Fruit fly (Drosophila melanogaster) whole organism, prepupa: ENCODE results near the gene RpS27A.

ENCODE experiments used
- Blimp-1 ChIP-seq: fragments of 200-800 bp; sonication (Bioruptor generic); optimal IDR thresholded peaks from 3 replicates; lab custom pipeline; 2017; ENCODE audit warnings: missing biosample characterization, missing genetic modification characterization, mild to moderate bottlenecking, moderate library complexity, missing genetic modification reagents
- CG10631 ChIP-seq: fragments of 200-800 bp; sonication (Bioruptor generic); optimal IDR thresholded peaks from 2 replicates; lab custom pipeline; 2016; ENCODE audit warnings: missing biosample characterization, missing genetic modification characterization
- CG10669 ChIP-seq: fragments of 200-800 bp; sonication (Bioruptor generic); optimal IDR thresholded peaks from 3 replicates; lab custom pipeline; 2018; ENCODE audit warnings: missing biosample characterization, mild to moderate bottlenecking, missing genetic modification characterization, moderate library complexity
- CG11762 ChIP-seq: fragments of 200-800 bp; sonication (Bioruptor generic); optimal IDR thresholded peaks from 3 replicates; lab custom pipeline; 2016; ENCODE audit warnings: missing biosample characterization, missing genetic modification characterization; ENCODE audit not compliant: insufficient read depth
- CG11902 ChIP-seq: fragments of 200-800 bp; sonication (Bioruptor generic); optimal IDR thresholded peaks from 3 replicates; lab custom pipeline; 2016; ENCODE audit warnings: missing biosample characterization, missing genetic modification characterization
- CG15336 ChIP-seq: fragments of 200-800 bp; sonication (Bioruptor generic); IDR thresholded peaks from 2 replicates; pipeline ENCODE4 v1.3.6; 2022; ENCODE audit warnings: missing biosample characterization, missing genetic modification characterization
- CG1621 ChIP-seq: fragments of 200-800 bp; sonication (Bioruptor generic); optimal IDR thresholded peaks from 3 replicates; lab custom pipeline; 2018; ENCODE audit warnings: missing biosample characterization, mild to moderate bottlenecking, missing genetic modification characterization
- CG16779 ChIP-seq: fragments of 200-800 bp; sonication (Bioruptor generic); optimal IDR thresholded peaks from 3 replicates; lab custom pipeline; 2017; ENCODE audit warnings: missing biosample characterization, mild to moderate bottlenecking, missing genetic modification characterization
- CG3032 ChIP-seq: fragments of 200-800 bp; optimal IDR thresholded peaks from 2 replicates; lab custom pipeline; 2019; ENCODE audit warnings: missing biosample characterization, mild to moderate bottlenecking, missing genetic modification characterization, moderate library complexity
- CG31627 ChIP-seq: fragments of 200-800 bp; sonication (Bioruptor generic); optimal IDR thresholded peaks from 3 replicates; lab custom pipeline; 2016; ENCODE audit warnings: missing biosample characterization, missing genetic modification characterization
- CG32006 ChIP-seq: fragments of 200-800 bp; sonication (Bioruptor generic); optimal IDR thresholded peaks from 3 replicates; lab custom pipeline; 2017; ENCODE audit warnings: missing biosample characterization, mild to moderate bottlenecking, missing genetic modification characterization
- CG34406 ChIP-seq: fragments of 200-800 bp; sonication (Bioruptor generic); optimal IDR thresholded peaks from 3 replicates; lab custom pipeline; 2016; ENCODE audit warnings: missing biosample characterization, missing genetic modification characterization
- CG3919 ChIP-seq: fragments of 200-800 bp; sonication (Bioruptor generic); optimal IDR thresholded peaks from 3 replicates; lab custom pipeline; 2016; ENCODE audit warnings: missing biosample characterization, missing genetic modification characterization
- CG4318 ChIP-seq: fragments of 200-800 bp; sonication (Bioruptor generic); optimal IDR thresholded peaks from 3 replicates; lab custom pipeline; 2017; ENCODE audit warnings: missing biosample characterization, mild to moderate bottlenecking, missing genetic modification characterization
- CG6163 ChIP-seq: fragments of 200-800 bp; sonication (Bioruptor generic); IDR thresholded peaks from 3 replicates; pipeline ENCODE4 v1.3.6; 2022; ENCODE audit warnings: missing biosample characterization, missing genetic modification characterization
- CG6276 ChIP-seq: fragments of 200-800 bp; sonication (Bioruptor generic); optimal IDR thresholded peaks from 2 replicates; lab custom pipeline; 2017; ENCODE audit warnings: missing biosample characterization, mild to moderate bottlenecking, missing genetic modification characterization
- CG6792 ChIP-seq: fragments of 200-800 bp; sonication (Bioruptor generic); optimal IDR thresholded peaks from 3 replicates; lab custom pipeline; 2016; ENCODE audit warnings: missing biosample characterization, missing genetic modification characterization
- CG6808 ChIP-seq: fragments of 200-800 bp; sonication (Bioruptor generic); optimal IDR thresholded peaks from 3 replicates; lab custom pipeline; 2017; ENCODE audit warnings: missing biosample characterization, missing genetic modification characterization, mild to moderate bottlenecking, moderate library complexity, missing genetic modification reagents
- CG6854 ChIP-seq: fragments of 200-800 bp; sonication (Bioruptor generic); optimal IDR thresholded peaks from 2 replicates; lab custom pipeline; 2017; ENCODE audit warnings: missing biosample characterization, mild to moderate bottlenecking, missing genetic modification characterization
- CG7368 ChIP-seq: fragments of 200-800 bp; sonication (Bioruptor generic); optimal IDR thresholded peaks from 3 replicates; lab custom pipeline; 2016; ENCODE audit warnings: missing biosample characterization, missing genetic modification characterization
- CG8632 ChIP-seq: fragments of 200-800 bp; sonication (Bioruptor generic); optimal IDR thresholded peaks from 3 replicates; lab custom pipeline; 2016; ENCODE audit warnings: missing biosample characterization, missing genetic modification characterization
- CG9139 ChIP-seq: fragments of 200-800 bp; sonication (Bioruptor generic); optimal IDR thresholded peaks from 3 replicates; lab custom pipeline; 2017; ENCODE audit warnings: missing biosample characterization, mild to moderate bottlenecking, missing genetic modification characterization
- Eip75B ChIP-seq: fragments of 200-800 bp; sonication (Bioruptor generic); optimal IDR thresholded peaks from 3 replicates; lab custom pipeline; 2016; ENCODE audit warnings: missing biosample characterization, missing genetic modification characterization
- Eip78C ChIP-seq: fragments of 200-800 bp; sonication (Bioruptor generic); peaks from one replicate; lab custom pipeline; 2016; ENCODE audit warnings: missing biosample characterization, missing genetic modification characterization
- Eip93F ChIP-seq: fragments of 200-800 bp; sonication (Bioruptor generic); optimal IDR thresholded peaks from 2 replicates; lab custom pipeline; 2016; ENCODE audit warnings: missing biosample characterization, mild to moderate bottlenecking, missing genetic modification characterization
- Ets21C ChIP-seq: fragments of 200-800 bp; sonication (Bioruptor generic); optimal IDR thresholded peaks from 3 replicates; lab custom pipeline; 2016; ENCODE audit warnings: missing biosample characterization, missing genetic modification characterization
- Ets96B ChIP-seq: fragments of 200-800 bp; optimal IDR thresholded peaks from 2 replicates; lab custom pipeline; 2019; ENCODE audit warnings: missing biosample characterization, mild to moderate bottlenecking, missing genetic modification characterization, moderate library complexity
- Gug ChIP-seq: fragments of 200-800 bp; sonication (Bioruptor generic); IDR thresholded peaks from 2 replicates; pipeline ENCODE4 v1.3.6; 2022; ENCODE audit warnings: missing biosample characterization, missing genetic modification characterization
- Hr38 ChIP-seq: sonication (Bioruptor generic); optimal IDR thresholded peaks from 2 replicates; lab custom pipeline; 2016; ENCODE audit warnings: missing biosample characterization, missing genetic modification characterization
- Hr39 ChIP-seq: fragments of 200-800 bp; sonication (Bioruptor generic); optimal IDR thresholded peaks from 2 replicates; lab custom pipeline; 2016; ENCODE audit warnings: missing biosample characterization, missing genetic modification characterization
- Hr4 ChIP-seq: fragments of 200-800 bp; sonication (Bioruptor generic); optimal IDR thresholded peaks from 3 replicates; lab custom pipeline; 2016; ENCODE audit warnings: missing biosample characterization, missing genetic modification characterization
- Met ChIP-seq: fragments of 200-800 bp; sonication (Bioruptor generic); optimal IDR thresholded peaks from 3 replicates; lab custom pipeline; 2016; ENCODE audit warnings: missing biosample characterization, missing genetic modification characterization
- OdsH ChIP-seq: fragments of 200-800 bp; sonication (Bioruptor generic); optimal IDR thresholded peaks from 3 replicates; lab custom pipeline; 2016; ENCODE audit warnings: missing biosample characterization, missing genetic modification characterization
- Smox ChIP-seq: fragments of 200-800 bp; sonication (Bioruptor generic); optimal IDR thresholded peaks from 3 replicates; lab custom pipeline; 2016; ENCODE audit warnings: missing biosample characterization, missing genetic modification characterization
- Sox102F ChIP-seq: fragments of 200-800 bp; sonication (Bioruptor generic); optimal IDR thresholded peaks from 2 replicates; lab custom pipeline; 2016; ENCODE audit warnings: missing biosample characterization, mild to moderate bottlenecking, missing genetic modification characterization
- Sox15 ChIP-seq: fragments of 200-800 bp; sonication (Bioruptor generic); optimal IDR thresholded peaks from 3 replicates; lab custom pipeline; 2016; ENCODE audit warnings: missing biosample characterization, missing genetic modification characterization
- achi ChIP-seq: fragments of 200-800 bp; sonication (Bioruptor generic); optimal IDR thresholded peaks from 3 replicates; lab custom pipeline; 2016; ENCODE audit warnings: missing biosample characterization, missing genetic modification characterization
- cyc ChIP-seq: fragments of 200-800 bp; sonication (Bioruptor generic); optimal IDR thresholded peaks from 3 replicates; lab custom pipeline; 2016; ENCODE audit warnings: missing biosample characterization, missing genetic modification characterization
- dac ChIP-seq: fragments of 200-800 bp; sonication (Bioruptor generic); optimal IDR thresholded peaks from 2 replicates; lab custom pipeline; 2017; ENCODE audit warnings: missing biosample characterization, mild to moderate bottlenecking, missing genetic modification characterization
- eg ChIP-seq: fragments of 200-800 bp; sonication (Bioruptor generic); IDR thresholded peaks from 3 replicates; pipeline ENCODE4 v1.3.6; 2022; ENCODE audit warnings: missing biosample characterization, missing genetic modification characterization
- esn ChIP-seq: fragments of 200-800 bp; sonication (Bioruptor generic); optimal IDR thresholded peaks from 2 replicates; lab custom pipeline; 2016; ENCODE audit warnings: missing biosample characterization, mild to moderate bottlenecking, missing genetic modification characterization, moderate library complexity
- fd59A ChIP-seq: fragments of 200-800 bp; sonication (Bioruptor generic); optimal IDR thresholded peaks from 2 replicates; lab custom pipeline; 2017; ENCODE audit warnings: missing biosample characterization, mild to moderate bottlenecking, missing genetic modification characterization, missing genetic modification reagents
- fd85E ChIP-seq: fragments of 200-800 bp; sonication (Bioruptor generic); optimal IDR thresholded peaks from 3 replicates; lab custom pipeline; 2016; ENCODE audit warnings: missing biosample characterization, missing genetic modification characterization
- fkh ChIP-seq: fragments of 200-800 bp; sonication (Bioruptor generic); optimal IDR thresholded peaks from 3 replicates; lab custom pipeline; 2017; ENCODE audit warnings: missing biosample characterization, mild to moderate bottlenecking, missing genetic modification characterization, moderate library complexity
- lz ChIP-seq: fragments of 200-800 bp; sonication (Bioruptor generic); optimal IDR thresholded peaks from 3 replicates; lab custom pipeline; 2016; ENCODE audit warnings: missing biosample characterization, missing genetic modification characterization
- net ChIP-seq: fragments of 200-800 bp; sonication (Bioruptor generic); optimal IDR thresholded peaks from 3 replicates; lab custom pipeline; 2016; ENCODE audit warnings: missing biosample characterization, missing genetic modification characterization
- pdm3 ChIP-seq: fragments of 200-800 bp; sonication (Bioruptor generic); optimal IDR thresholded peaks from 3 replicates; lab custom pipeline; 2016; ENCODE audit warnings: missing biosample characterization, missing genetic modification characterization
- spab ChIP-seq: fragments of 200-800 bp; sonication (Bioruptor generic); optimal IDR thresholded peaks from 2 replicates; lab custom pipeline; 2017; ENCODE audit warnings: missing biosample characterization, mild to moderate bottlenecking, missing genetic modification characterization, missing genetic modification reagents
- ss ChIP-seq, 2 experiments: fragments of 200-800 bp; sonication (Bioruptor generic); optimal IDR thresholded peaks; 2 replicates in 1 of 2; 3 replicates in 1 of 2; lab custom pipeline; 2017 to 2018; ENCODE audit warnings: mild to moderate bottlenecking in 2 of 2, missing biosample characterization in 2 of 2, missing genetic modification characterization in 2 of 2, moderate library complexity in 1 of 2
- svp ChIP-seq: fragments of 200-800 bp; sonication (Bioruptor generic); peaks from one replicate; lab custom pipeline; 2016; ENCODE audit warnings: missing biosample characterization, missing genetic modification characterization
- topi ChIP-seq: fragments of 200-800 bp; sonication (Bioruptor generic); optimal IDR thresholded peaks from 3 replicates; lab custom pipeline; 2016; ENCODE audit warnings: missing biosample characterization, missing genetic modification characterization
- vri ChIP-seq: fragments of 200-800 bp; sonication (Bioruptor generic); optimal IDR thresholded peaks from 3 replicates; lab custom pipeline; 2016; ENCODE audit warnings: missing biosample characterization, mild to moderate bottlenecking, missing genetic modification characterization

Gene RpS27A

DNA sequence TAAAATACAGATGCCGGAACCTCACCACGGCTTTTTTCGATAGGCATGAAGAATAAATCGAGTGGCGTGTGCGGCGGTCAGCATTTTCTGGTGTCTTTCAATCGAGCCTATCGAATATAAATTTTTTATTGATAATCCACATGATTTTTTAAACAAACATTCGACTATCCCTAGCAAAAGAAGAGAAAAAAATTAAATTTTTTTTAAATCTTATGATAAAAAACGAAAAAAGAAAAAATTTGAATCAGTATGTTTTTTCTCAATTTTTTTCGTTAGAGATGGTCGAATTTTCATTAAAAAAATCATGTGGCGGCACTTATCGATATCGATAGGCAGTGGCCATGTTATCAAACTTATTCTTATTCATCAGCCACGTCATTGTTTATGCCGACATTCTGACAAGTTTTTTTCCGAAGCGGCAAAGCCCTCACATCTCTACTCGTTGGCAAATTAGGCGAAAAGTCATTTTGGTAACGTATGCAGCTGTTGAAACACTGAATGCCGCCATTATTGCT lies 18.4 kb downstream of the RpS27A start, which contains the start of the genes SmB and KdelR:
TSS of gene SmB (minus strand) at position 94 of the 515 bp plus-strand sequence.
TSS of gene KdelR (plus strand) at position 354 of the 515 bp plus-strand sequence.
- no peak for TF ChIP-seq OdsH (GFP tag; lab: Kevin White, UChicago)
- TF ChIP-seq Ets21C, result no peak
- no peak for TF ChIP-seq Sox102F (GFP tag; lab: Kevin White, UChicago)
- no peak for TF ChIP-seq spab
- TF ChIP-seq Ets96B (tag; lab: Kevin White, UChicago), result no peak
- no peak for TF ChIP-seq Gug (GFP tag; lab: Robert Waterston, UW)
- no peak for TF ChIP-seq CG6854 (GFP tag; lab: Kevin White, UChicago)
- TF ChIP-seq Met (GFP tag; lab: Kevin White, UChicago), result no peak
- no peak for TF ChIP-seq net
- TF ChIP-seq CG1621, result peak; percentile 39
- no peak for TF ChIP-seq fd59A
- no peak for TF ChIP-seq CG6276 (GFP tag; lab: Kevin White, UChicago)
- TF ChIP-seq CG6808 (GFP tag; lab: Kevin White, UChicago), result no peak
- TF ChIP-seq CG9139 (GFP tag; lab: Kevin White, UChicago), result no peak
- no peak for TF ChIP-seq CG11762
- no peak for TF ChIP-seq CG31627 (GFP tag; lab: Kevin White, UChicago)
- TF ChIP-seq cyc (GFP tag; lab: Kevin White, UChicago), result no peak
- TF ChIP-seq svp (GFP tag; lab: Kevin White, UChicago), result no peak
- TF ChIP-seq vri (GFP tag; lab: Kevin White, UChicago), result no peak
- no peak for TF ChIP-seq Smox
- no peak for TF ChIP-seq CG15336
- no peak for TF ChIP-seq Eip75B (GFP tag; lab: Kevin White, UChicago)
- TF ChIP-seq CG11902 (GFP tag; lab: Kevin White, UChicago), result no peak
- TF ChIP-seq esn, result peak; percentile 49
- peak; percentile 34 for TF ChIP-seq lz (GFP tag; lab: Kevin White, UChicago)
- no peak for TF ChIP-seq Eip93F (GFP tag; lab: Kevin White, UChicago)
- TF ChIP-seq CG34406, result no peak
- TF ChIP-seq CG32006 (GFP tag; lab: Kevin White, UChicago), result no peak
- TF ChIP-seq Sox15 (GFP tag; lab: Kevin White, UChicago), result no peak
- no peak for TF ChIP-seq CG6163 (GFP tag; lab: Robert Waterston, UW)
- no peak for TF ChIP-seq dac (GFP tag; lab: Kevin White, UChicago)
- no peak for TF ChIP-seq Hr39 (GFP tag; lab: Kevin White, UChicago)
- TF ChIP-seq fd85E (GFP tag; lab: Kevin White, UChicago), result no peak
- TF ChIP-seq CG4318 (GFP tag; lab: Kevin White, UChicago), result no peak
- no peak for TF ChIP-seq CG7368
- no peak for TF ChIP-seq achi (GFP tag; lab: Kevin White, UChicago)
- TF ChIP-seq ss (GFP tag; optimal IDR thresholded peaks at IDR 0.05; lab: Kevin White, UChicago), result no peak
- no peak for TF ChIP-seq Blimp-1 (GFP tag; lab: Kevin White, UChicago)
- TF ChIP-seq topi, result no peak
- TF ChIP-seq Eip78C, result peak; percentile 26
- no peak for TF ChIP-seq CG10631 (GFP tag; lab: Kevin White, UChicago)
- peak; percentile 13 for TF ChIP-seq CG3032 (tag; lab: Kevin White, UChicago)
- no peak for TF ChIP-seq CG3919
- no peak for TF ChIP-seq Hr4 (GFP tag; lab: Kevin White, UChicago)
- TF ChIP-seq CG16779 (tag; lab: Kevin White, UChicago), result no peak
- TF ChIP-seq CG8632 (GFP tag; lab: Kevin White, UChicago), result no peak
- no peak for TF ChIP-seq CG6792 (GFP tag; lab: Kevin White, UChicago)
- no peak for TF ChIP-seq pdm3
- no peak for TF ChIP-seq Hr38
- TF ChIP-seq fkh, result peak; percentile 81
- TF ChIP-seq eg (GFP tag; lab: Robert Waterston, UW), result no peak
- no peak for TF ChIP-seq CG10669
